Worm (Caenorhabditis elegans): ENCODE measurements around the gene C14B9.8.

C14B9.8 gene

ce11 chrIII:8099022-8099421 lies 45.4 kb downstream of the C14B9.8 start, which contains the start of gene K06H7.1:
K06H7.1 (plus strand) TSS chrIII:8099322.
- TF ChIP-seq ceh-27 (GFP tag; optimal IDR thresholded peaks at IDR 0.05) (no peak), egl-44 (GFP tag; IDR thresholded peaks at IDR 0.05) (no peak), nfya-2 (GFP tag; IDR thresholded peaks at IDR 0.05) (no peak), repo-1 (tag; optimal IDR thresholded peaks at IDR 0.05) (no peak), cebp-1 (GFP tag; IDR thresholded peaks at IDR 0.05) (no peak), cebp-1 (tag; optimal IDR thresholded peaks at IDR 0.05) (no peak), unc-130 (GFP tag; optimal IDR thresholded peaks at IDR 0.05) (no peak), let-526 (GFP tag; IDR thresholded peaks at IDR 0.05) (no peak), F10E7.11 (tag; optimal IDR thresholded peaks at IDR 0.05) (no peak), madf-8 (GFP tag; conservative IDR thresholded peaks at IDR 0.05) (no peak), hsf-1 (GFP tag; IDR thresholded peaks at IDR 0.05) (no peak), him-1 (tag; optimal IDR thresholded peaks at IDR 0.05) (no peak), cebp-2 (GFP tag; IDR thresholded peaks at IDR 0.05) (no peak), ceh-58 (GFP tag; IDR thresholded peaks at IDR 0.05) (no peak), madf-10 (tag; optimal IDR thresholded peaks at IDR 0.05) (no peak), D2030.7 (GFP tag; IDR thresholded peaks at IDR 0.05) (no peak), snpc-1.1 (tag; optimal IDR thresholded peaks at IDR 0.05; ENCODE audit: insufficient read depth) (no peak), T07F8.4 (tag; optimal IDR thresholded peaks at IDR 0.05) (no peak)

ce11 chrIII:8098116-8098515 lies 46.3 kb downstream of the C14B9.8 start, which contains the start of gene K06H7.8:
K06H7.8 (minus strand) TSS chrIII:8098216.
- TF ChIP-seq ama-1 (optimal IDR thresholded peaks at IDR 0.05), result no peak
- no peak for TF ChIP-seq ama-1 (GFP tag; optimal IDR thresholded peaks at IDR 0.05)
- TF ChIP-seq let-607 (tag; optimal IDR thresholded peaks at IDR 0.05), result no peak
- no peak for TF ChIP-seq pha-4 (tag; optimal IDR thresholded peaks at IDR 0.05)
- TF ChIP-seq egrh-3 (GFP tag; IDR thresholded peaks at IDR 0.05), result no peak
- no peak for TF ChIP-seq Y53F4B.3 (GFP tag; IDR thresholded peaks at IDR 0.05)
- TF ChIP-seq nfya-1 (tag; optimal IDR thresholded peaks at IDR 0.05; ENCODE audit: borderline replicate concordance, insufficient read depth), result no peak
- TF ChIP-seq ekl-4 (GFP tag; IDR thresholded peaks at IDR 0.05), result no peak
- TF ChIP-seq aptf-3 (GFP tag; IDR thresholded peaks at IDR 0.05), result no peak
- TF ChIP-seq Y53G8AR.9 (GFP tag; conservative IDR thresholded peaks at IDR 0.05), result no peak
- TF ChIP-seq nhr-90 (tag; optimal IDR thresholded peaks at IDR 0.05), result no peak

- no peak for TF ChIP-seq nfya-1 (tag; optimal IDR thresholded peaks at IDR 0.05; ENCODE audit: borderline replicate concordance, insufficient read depth)
- peak; percentile 79 for TF ChIP-seq mcd-1 (GFP tag; IDR thresholded peaks at IDR 0.05)
- TF ChIP-seq attf-5 (GFP tag; optimal IDR thresholded peaks at IDR 0.05), result peak; percentile 79
- TF ChIP-seq sdz-38 (tag; optimal IDR thresholded peaks at IDR 0.05), result no peak
- no peak for TF ChIP-seq F57C9.4 (tag; optimal IDR thresholded peaks at IDR 0.05)
- peak; percentile 38 for TF ChIP-seq nhr-80 (tag; optimal IDR thresholded peaks at IDR 0.05)
- TF ChIP-seq dox-1 (GFP tag; IDR thresholded peaks at IDR 0.05), result no peak
- peak; percentile 4 for TF ChIP-seq ceh-27 (GFP tag; optimal IDR thresholded peaks at IDR 0.05)
- TF ChIP-seq hlh-26 (GFP tag; conservative IDR thresholded peaks at IDR 0.05), result no peak
- TF ChIP-seq zfh-2 (GFP tag; conservative IDR thresholded peaks at IDR 0.05), result no peak
- TF ChIP-seq hmg-1.2 (GFP tag; IDR thresholded peaks at IDR 0.05), result 0 out of 2 replicates have a peak, but pooled peaks have one; percentile 12
- TF ChIP-seq lin-40 (tag; optimal IDR thresholded peaks at IDR 0.05), result peak; percentile 4
- TF ChIP-seq lsy-27 (tag; optimal IDR thresholded peaks at IDR 0.05; ENCODE audit: borderline replicate concordance, insufficient read depth), result no peak
- no peak for TF ChIP-seq nhr-179 (tag; optimal IDR thresholded peaks at IDR 0.05)
- TF ChIP-seq B0019.2 (GFP tag; conservative IDR thresholded peaks at IDR 0.05), result no peak
These were observed 51.3 kb downstream of the C14B9.8 start, which contains the start of gene K06H7.2 for ce11 chrIII:8093079-8093623. K06H7.2 (plus strand) TSS chrIII:8093573.
